Fruit fly (Drosophila melanogaster) whole organism, adult: ENCODE results near the gene Prp40.

ENCODE experiments used
- CG12768 ChIP-seq: fragments of 200-800 bp; sonication (Bioruptor generic); optimal IDR thresholded peaks from 2 replicates; lab custom pipeline; 2017; ENCODE audit warnings: missing biosample characterization, missing genetic modification characterization, mild to moderate bottlenecking, moderate library complexity, missing genetic modification reagents
- CG1620 ChIP-seq: fragments of 200-800 bp; sonication (Bioruptor generic); optimal IDR thresholded peaks from 2 replicates; lab custom pipeline; 2016; ENCODE audit warnings: missing biosample characterization, missing genetic modification characterization
- CG33017 ChIP-seq: fragments of 200-800 bp; sonication (Bioruptor generic); optimal IDR thresholded peaks from 2 replicates; lab custom pipeline; 2018; ENCODE audit warnings: missing biosample characterization, mild to moderate bottlenecking, missing genetic modification characterization, moderate library complexity
- Crg-1 ChIP-seq: fragments of 200-800 bp; sonication (Bioruptor generic); optimal IDR thresholded peaks from 2 replicates; lab custom pipeline; 2016; ENCODE audit warnings: missing biosample characterization, missing genetic modification characterization
- bab1 ChIP-seq: fragments of 200-800 bp; sonication (Bioruptor generic); optimal IDR thresholded peaks from 3 replicates; lab custom pipeline; 2019; ENCODE audit warnings: missing biosample characterization, mild to moderate bottlenecking, missing genetic modification characterization, moderate library complexity
- cnc ChIP-seq, 2 experiments: fragments of >200 bp; optimal IDR thresholded peaks; 2 replicates each; lab custom pipeline; 2017
- kay ChIP-seq: fragments of 200-800 bp; sonication (Bioruptor generic); peaks from one replicate; lab custom pipeline; 2016; ENCODE audit warnings: missing biosample characterization, missing genetic modification characterization, borderline replicate concordance
- ovo ChIP-seq: fragments of 200-800 bp; sonication (Bioruptor generic); optimal IDR thresholded peaks from 2 replicates; lab custom pipeline; 2016; ENCODE audit warnings: missing biosample characterization, missing genetic modification characterization
- tj ChIP-seq: fragments of 200-800 bp; sonication (Bioruptor generic); optimal IDR thresholded peaks from 3 replicates; lab custom pipeline; 2017; ENCODE audit warnings: missing biosample characterization, mild to moderate bottlenecking, missing genetic modification characterization, moderate library complexity

DNA sequence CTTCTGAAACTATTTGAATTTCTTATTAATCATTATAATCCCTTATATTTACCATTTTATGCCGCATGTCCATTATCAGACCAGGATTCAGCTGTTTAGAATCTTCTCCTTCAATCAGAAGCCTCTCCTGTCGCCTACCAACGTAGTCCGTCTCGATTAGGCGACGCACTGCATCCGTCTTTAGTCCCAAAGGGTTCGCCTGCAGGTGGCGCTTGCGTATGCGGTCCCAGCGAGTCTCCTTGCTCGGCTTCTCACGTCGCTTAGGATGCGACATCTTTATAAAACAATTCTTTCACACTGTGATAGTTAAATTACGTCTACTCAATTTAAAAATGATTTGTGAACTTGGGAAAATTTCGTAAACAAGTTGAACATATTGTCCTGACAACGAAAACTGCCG lies 11.9 kb downstream of the Prp40 start, which contains the start of gene CG17258:
- TF ChIP-seq bab1 (GFP tag; lab: Kevin White, UChicago) (no peak), tj (GFP tag; lab: Kevin White, UChicago) (no peak), CG12768 (GFP tag; lab: Kevin White, UChicago) (no peak), kay (GFP tag; lab: Kevin White, UChicago) (no peak), CG33017 (tag; lab: Kevin White, UChicago) (no peak), CG1620 (GFP tag; lab: Kevin White, UChicago) (no peak), cnc (optimal IDR thresholded peaks at IDR 0.05; lab: Kevin White, UChicago) (no peak), Crg-1 (GFP tag; lab: Kevin White, UChicago) (no peak), ovo (GFP tag; lab: Kevin White, UChicago) (no peak)
